Fruit fly (Drosophila melanogaster) whole organism, embryonic: Measurements from ENCODE around the gene Ctr1A.
A peak's percentile ranks its signal among the peaks of the same experiment; 100 is the strongest.

ENCODE experiments used
- Asciz ChIP-seq: fragments of 200-800 bp; sonication (Bioruptor generic); optimal IDR thresholded peaks from 2 replicates; lab custom pipeline; 2017; ENCODE audit warnings: missing biosample characterization, mild to moderate bottlenecking, missing genetic modification characterization, missing genetic modification reagents
- Bteb2 ChIP-seq: fragments of 200-800 bp; sonication (Bioruptor generic); optimal IDR thresholded peaks from 2 replicates; lab custom pipeline; 2016; ENCODE audit warnings: missing biosample characterization, missing genetic modification characterization
- CG1024 ChIP-seq: fragments of 200-800 bp; sonication (Bioruptor generic); IDR thresholded peaks from 2 replicates; pipeline ENCODE4 v1.3.6; 2022; ENCODE audit warnings: missing biosample characterization, missing genetic modification characterization
- CG12219 ChIP-seq: fragments of 200-800 bp; sonication (Bioruptor generic); optimal IDR thresholded peaks from 3 replicates; lab custom pipeline; 2018; ENCODE audit warnings: missing biosample characterization, mild to moderate bottlenecking, missing genetic modification characterization
- CG15514 ChIP-seq: fragments of 200-800 bp; sonication (Bioruptor generic); optimal IDR thresholded peaks from 3 replicates; lab custom pipeline; 2017; ENCODE audit warnings: missing biosample characterization, missing genetic modification characterization, mild to moderate bottlenecking, moderate library complexity, missing genetic modification reagents
- CG16813 ChIP-seq: fragments of 200-800 bp; sonication (Bioruptor generic); IDR thresholded peaks from 3 replicates; pipeline ENCODE4 v1.3.6; 2022; ENCODE audit warnings: missing biosample characterization, missing genetic modification characterization; ENCODE audit not compliant: partially characterized antibody
- CG17802 ChIP-seq: fragments of 200-800 bp; sonication (Bioruptor generic); optimal IDR thresholded peaks from 2 replicates; lab custom pipeline; 2018; ENCODE audit warnings: missing biosample characterization, mild to moderate bottlenecking, missing genetic modification characterization, moderate library complexity
- CG1792 ChIP-seq: fragments of 200-800 bp; sonication (Bioruptor generic); optimal IDR thresholded peaks from 2 replicates; lab custom pipeline; 2016; ENCODE audit warnings: missing biosample characterization, missing genetic modification characterization
- CG2712 ChIP-seq: fragments of 200-800 bp; optimal IDR thresholded peaks from 3 replicates; lab custom pipeline; 2019; ENCODE audit warnings: missing biosample characterization, mild to moderate bottlenecking, missing genetic modification characterization, moderate library complexity
- CG2875 ChIP-seq: fragments of 200-800 bp; sonication (Bioruptor generic); optimal IDR thresholded peaks from 2 replicates; lab custom pipeline; 2017; ENCODE audit warnings: missing biosample characterization, mild to moderate bottlenecking, missing genetic modification characterization, missing genetic modification reagents
- CG30431 ChIP-seq: fragments of 200-800 bp; sonication (Bioruptor generic); optimal IDR thresholded peaks from 2 replicates; lab custom pipeline; 2017; ENCODE audit warnings: missing biosample characterization, missing genetic modification characterization
- CG31441 ChIP-seq: fragments of 200-800 bp; sonication (Bioruptor generic); IDR thresholded peaks from 2 replicates; pipeline ENCODE4 v1.3.6; 2022; ENCODE audit warnings: missing biosample characterization, missing genetic modification characterization
- CG6689 ChIP-seq: fragments of 200-800 bp; sonication (Bioruptor generic); IDR thresholded peaks from 2 replicates; pipeline ENCODE4 v1.3.6; 2022; ENCODE audit warnings: missing biosample characterization, missing genetic modification characterization
- CG7839 ChIP-seq: fragments of 200-800 bp; sonication (Bioruptor generic); optimal IDR thresholded peaks from 3 replicates; lab custom pipeline; 2018; ENCODE audit warnings: missing biosample characterization, mild to moderate bottlenecking, missing genetic modification characterization, moderate library complexity
- CG8290 ChIP-seq, 3 experiments: fragments of 200-800 bp; sonication (Bioruptor generic); optimal IDR thresholded peaks; 2 replicates each; lab custom pipeline; 2016 to 2019; ENCODE audit warnings: missing biosample characterization in 3 of 3, missing genetic modification characterization in 3 of 3, mild to moderate bottlenecking in 2 of 3, moderate library complexity in 1 of 3
- CG8359 ChIP-seq: fragments of 200-800 bp; sonication (Bioruptor generic); optimal IDR thresholded peaks from 2 replicates; lab custom pipeline; 2017; ENCODE audit warnings: missing biosample characterization, mild to moderate bottlenecking, missing genetic modification characterization, borderline replicate concordance
- CG9437 ChIP-seq: fragments of 200-800 bp; sonication (Bioruptor generic); optimal IDR thresholded peaks from 2 replicates; lab custom pipeline; 2018; ENCODE audit warnings: missing biosample characterization, mild to moderate bottlenecking, missing genetic modification characterization
- CoRest ChIP-seq: fragments of 200-800 bp; sonication (Bioruptor generic); optimal IDR thresholded peaks from 3 replicates; lab custom pipeline; 2018; ENCODE audit warnings: missing biosample characterization, mild to moderate bottlenecking, missing genetic modification characterization, moderate library complexity
- Deaf1 ChIP-seq: fragments of 200-800 bp; optimal IDR thresholded peaks from 3 replicates; lab custom pipeline; 2019; ENCODE audit warnings: missing biosample characterization, mild to moderate bottlenecking, missing genetic modification characterization, moderate library complexity
- HmgD ChIP-seq: fragments of 200-800 bp; sonication (Bioruptor generic); optimal IDR thresholded peaks from 3 replicates; lab custom pipeline; 2016; ENCODE audit warnings: missing biosample characterization, missing genetic modification characterization
- Hmx ChIP-seq: fragments of 200-800 bp; sonication (Bioruptor generic); optimal IDR thresholded peaks from 2 replicates; lab custom pipeline; 2016; ENCODE audit warnings: missing biosample characterization, missing genetic modification characterization
- Hr51 ChIP-seq, 2 experiments: fragments of 200-800 bp; sonication (Bioruptor generic); optimal IDR thresholded peaks; 2 replicates in 1 of 2; 3 replicates in 1 of 2; lab custom pipeline; 2016 to 2018; ENCODE audit warnings: missing biosample characterization in 2 of 2, missing genetic modification characterization in 2 of 2, mild to moderate bottlenecking in 1 of 2, moderate library complexity in 1 of 2
- NC2β ChIP-seq: fragments of 200-800 bp; sonication (Bioruptor generic); optimal IDR thresholded peaks from 2 replicates; lab custom pipeline; 2016; ENCODE audit warnings: missing biosample characterization, missing genetic modification characterization
- Oaz ChIP-seq: fragments of 200-800 bp; sonication (Bioruptor generic); IDR thresholded peaks from 2 replicates; pipeline ENCODE4 v1.3.6; 2022; ENCODE audit warnings: missing biosample characterization, missing genetic modification characterization
- Rfx ChIP-seq: fragments of 200-800 bp; sonication (Bioruptor generic); IDR thresholded peaks from 2 replicates; pipeline ENCODE4 v1.3.6; 2022; ENCODE audit warnings: missing biosample characterization, missing genetic modification characterization
- Usf ChIP-seq: fragments of 200-800 bp; sonication (Bioruptor generic); optimal IDR thresholded peaks from 2 replicates; lab custom pipeline; 2017; ENCODE audit warnings: missing genotype, missing biosample characterization, missing genetic modification characterization
- Xbp1 ChIP-seq: fragments of 200-800 bp; sonication (Bioruptor generic); optimal IDR thresholded peaks from 3 replicates; lab custom pipeline; 2016; ENCODE audit warnings: missing biosample characterization, mild to moderate bottlenecking, missing genetic modification characterization
- al ChIP-seq: fragments of 200-800 bp; sonication (Bioruptor generic); IDR thresholded peaks from 2 replicates; pipeline ENCODE4 v1.3.6; 2022; ENCODE audit warnings: missing biosample characterization, missing genetic modification characterization
- cato ChIP-seq: fragments of 200-800 bp; sonication (Bioruptor generic); optimal IDR thresholded peaks from 2 replicates; lab custom pipeline; 2016; ENCODE audit warnings: missing biosample characterization, missing genetic modification characterization, borderline replicate concordance
- chn ChIP-seq: fragments of 200-800 bp; sonication (Bioruptor generic); optimal IDR thresholded peaks from 2 replicates; lab custom pipeline; 2016; ENCODE audit warnings: missing biosample characterization, missing genetic modification characterization
- cwo ChIP-seq: fragments of 200-800 bp; sonication (Bioruptor generic); optimal IDR thresholded peaks from 3 replicates; lab custom pipeline; 2017; ENCODE audit warnings: missing biosample characterization, missing genetic modification characterization, mild to moderate bottlenecking, moderate library complexity, missing genetic modification reagents
- danr ChIP-seq: fragments of 200-800 bp; sonication (Bioruptor generic); IDR thresholded peaks from 2 replicates; pipeline ENCODE4 v1.3.6; 2022; ENCODE audit warnings: missing biosample characterization, missing genetic modification characterization
- fd64A ChIP-seq: fragments of 200-800 bp; sonication (Bioruptor generic); optimal IDR thresholded peaks from 3 replicates; lab custom pipeline; 2018; ENCODE audit warnings: missing biosample characterization, mild to moderate bottlenecking, missing genetic modification characterization
- fu2 ChIP-seq: fragments of 200-800 bp; sonication (Bioruptor generic); optimal IDR thresholded peaks from 2 replicates; lab custom pipeline; 2016; ENCODE audit warnings: missing biosample characterization, missing genetic modification characterization
- gem ChIP-seq: fragments of 200-800 bp; sonication (Bioruptor generic); optimal IDR thresholded peaks from 2 replicates; lab custom pipeline; 2019; ENCODE audit warnings: missing biosample characterization, mild to moderate bottlenecking, missing genetic modification characterization, moderate library complexity
- gsb ChIP-seq: fragments of 200-800 bp; sonication (Bioruptor generic); IDR thresholded peaks from 2 replicates; pipeline ENCODE4 v1.3.6; 2022; ENCODE audit warnings: missing biosample characterization, missing genetic modification characterization
- hkb ChIP-seq, 2 experiments: fragments of 200-800 bp in 1 of 2; fragments of >200 bp in 1 of 2; sonication (Bioruptor generic) in 1 of 2; IDR thresholded peaks in 1 of 2; optimal IDR thresholded peaks in 1 of 2; 2 replicates each; pipeline versions ENCODE4 v1.3.6 to Lab custom; 2017 to 2022; ENCODE audit warnings: missing biosample characterization in 1 of 2, missing genetic modification characterization in 1 of 2
- ind ChIP-seq: fragments of 200-800 bp; sonication (Bioruptor generic); optimal IDR thresholded peaks from 3 replicates; lab custom pipeline; 2016; ENCODE audit warnings: missing biosample characterization, missing genetic modification characterization
- ken ChIP-seq: fragments of 200-800 bp; sonication (Bioruptor generic); IDR thresholded peaks from 3 replicates; pipeline ENCODE4 v1.3.6; 2022; ENCODE audit warnings: missing biosample characterization, missing genetic modification characterization
- kni ChIP-seq: fragments of 200-800 bp; sonication (Bioruptor generic); optimal IDR thresholded peaks from 3 replicates; lab custom pipeline; 2017; ENCODE audit warnings: mild to moderate bottlenecking, missing biosample characterization, missing genetic modification reagents, missing genetic modification characterization
- maf-S ChIP-seq: fragments of 200-800 bp; sonication (Bioruptor generic); optimal IDR thresholded peaks from 2 replicates; lab custom pipeline; 2016; ENCODE audit warnings: missing biosample characterization, missing genetic modification characterization
- onecut ChIP-seq: fragments of 200-800 bp; sonication (Bioruptor generic); IDR thresholded peaks from 2 replicates; pipeline ENCODE4 v1.3.6; 2022; ENCODE audit warnings: missing biosample characterization, missing genetic modification characterization
- pan ChIP-seq, 4 experiments: fragments of >200 bp in 3 of 4; fragments of 200-800 bp in 1 of 4; sonication (Bioruptor generic) in 1 of 4; optimal IDR thresholded peaks in 3 of 4; IDR thresholded peaks in 1 of 4; 2 replicates each; pipeline versions ENCODE4 v1.3.6 to Lab custom; 2017 to 2022; ENCODE audit warnings: missing biosample characterization in 2 of 4, missing genetic modification characterization in 2 of 4, mixed read lengths in 1 of 4
- pros ChIP-seq: fragments of 200-800 bp; sonication (Bioruptor generic); optimal IDR thresholded peaks from 3 replicates; lab custom pipeline; 2019; ENCODE audit warnings: missing biosample characterization, mild to moderate bottlenecking, missing genetic modification characterization, moderate library complexity
- sens ChIP-seq: fragments of 200-800 bp; sonication (Bioruptor generic); peaks from one replicate; lab custom pipeline; 2016; ENCODE audit warnings: missing biosample characterization, missing genetic modification characterization
- shn ChIP-seq: fragments of 200-800 bp; sonication (Bioruptor generic); optimal IDR thresholded peaks from 3 replicates; lab custom pipeline; 2016; ENCODE audit warnings: missing biosample characterization, missing genetic modification characterization
- tgo ChIP-seq: fragments of 200-800 bp; sonication (Bioruptor generic); IDR thresholded peaks from 3 replicates; pipeline ENCODE4 v1.3.6; 2022; ENCODE audit warnings: missing biosample characterization, missing genetic modification characterization
- trh ChIP-seq: fragments of 200-800 bp; sonication (Bioruptor generic); optimal IDR thresholded peaks from 2 replicates; lab custom pipeline; 2016; ENCODE audit warnings: missing biosample characterization, missing genetic modification characterization
- wek ChIP-seq: fragments of 200-800 bp; sonication (Bioruptor generic); optimal IDR thresholded peaks from 3 replicates; lab custom pipeline; 2018; ENCODE audit warnings: missing biosample characterization, mild to moderate bottlenecking, missing genetic modification characterization, moderate library complexity

The Ctr1A gene

dm6 chrX:6702028-6702433, 40.6 kb downstream of the Ctr1A start (continued):
- TF ChIP-seq CG6689 (GFP tag; lab: Robert Waterston, UW) (peak; percentile 79), maf-S (GFP tag; lab: Kevin White, UChicago) (peak; percentile 7), CG1024 (0 out of 2 replicates have a peak, but pooled peaks have one; percentile 19), al (no peak), Asciz (GFP tag; lab: Kevin White, UChicago) (peak; percentile 77), sens (GFP tag; lab: Kevin White, UChicago) (peak; percentile 95), pan (optimal IDR thresholded peaks at IDR 0.05; lab: Kevin White, UChicago) (no peak), pan (GFP tag; optimal IDR thresholded peaks at IDR 0.05 in 1 of 2, IDR thresholded peaks at IDR 0.05 in 1 of 2) (peak in 1 of 2 experiments; percentile 73), CG8359 (peak; percentile 34), ind (GFP tag; lab: Kevin White, UChicago) (peak; percentile 37), Bteb2 (GFP tag; lab: Kevin White, UChicago) (no peak), Usf (GFP tag; lab: Kevin White, UChicago) (no peak), Deaf1 (peak; percentile 4), CG30431 (GFP tag; lab: Kevin White, UChicago) (peak; percentile 43), ken (GFP tag; lab: Robert Waterston, UW) (0 out of 3 replicates have a peak, but pooled peaks have one; percentile 31), cwo (GFP tag; lab: Kevin White, UChicago) (peak; percentile 26), CG12219 (GFP tag; lab: Kevin White, UChicago) (peak; percentile 66), Hr51 (GFP tag; optimal IDR thresholded peaks at IDR 0.05; lab: Kevin White, UChicago) (peak in 1 of 2 experiments; percentile 83), chn (GFP tag; lab: Kevin White, UChicago) (peak; percentile 56), CG2712 (peak; percentile 80), NC2β (GFP tag; lab: Kevin White, UChicago) (no peak), HmgD (GFP tag; lab: Kevin White, UChicago) (no peak), CG17802 (peak; percentile 23), cato (GFP tag; lab: Kevin White, UChicago) (no peak), CG15514 (GFP tag; lab: Kevin White, UChicago) (peak; percentile 17), CG31441 (GFP tag; lab: Robert Waterston, UW) (peak; percentile 68), kni (GFP tag; lab: Kevin White, UChicago) (no peak), CG8290 (GFP tag; optimal IDR thresholded peaks at IDR 0.05; lab: Kevin White, UChicago) (peak; percentile 40), CG8290 (tag; optimal IDR thresholded peaks at IDR 0.05; lab: Kevin White, UChicago) (no peak), fu2 (GFP tag; lab: Kevin White, UChicago) (no peak), Oaz (GFP tag; lab: Robert Waterston, UW) (no peak), CG7839 (tag; lab: Kevin White, UChicago) (peak; percentile 79), onecut (GFP tag; lab: Robert Waterston, UW) (peak; percentile 44), fd64A (peak; percentile 1), wek (peak; percentile 47), trh (no peak), Hmx (GFP tag; lab: Kevin White, UChicago) (no peak), CG1792 (GFP tag; lab: Kevin White, UChicago) (no peak), pros (GFP tag; lab: Kevin White, UChicago) (no peak), CG2875 (GFP tag; lab: Kevin White, UChicago) (peak; percentile 59), CoRest (tag; lab: Kevin White, UChicago) (peak; percentile 79), danr (peak; percentile 18; the same call in 1 of the 2 replicates), Rfx (GFP tag; lab: Robert Waterston, UW) (peak; percentile 29; the same call in 1 of the 2 replicates), shn (GFP tag; lab: Kevin White, UChicago) (peak; percentile 22), gem (tag; lab: Kevin White, UChicago) (peak; percentile 82), gsb (GFP tag; lab: Robert Waterston, UW) (no peak), tgo (peak; percentile 63), Xbp1 (peak; percentile 67), CG16813 (no peak), CG9437 (peak; percentile 69), hkb (optimal IDR thresholded peaks at IDR 0.05; lab: Kevin White, UChicago) (no peak), hkb (GFP tag; IDR thresholded peaks at IDR 0.05; lab: Robert Waterston, UW) (peak; percentile 78)
